Worm (Caenorhabditis elegans): ENCODE measurements around the gene scd-1.
A peak's percentile ranks its signal among the peaks of the same experiment; 100 is the strongest.

The scd-1 gene

ce11 chrX:12515596-12516481 lies 9.8 kb downstream of the scd-1 start:
- TF ChIP-seq ztf-1 (GFP tag; conservative IDR thresholded peaks at IDR 0.05): no peak
- TF ChIP-seq C34F6.9 (tag; optimal IDR thresholded peaks at IDR 0.05): peak; percentile 22
- peak; percentile 31 for TF ChIP-seq F13H6.1 (tag; optimal IDR thresholded peaks at IDR 0.05)
- TF ChIP-seq ama-1 (optimal IDR thresholded peaks at IDR 0.05): no peak
- no peak for TF ChIP-seq alr-1 (tag; optimal IDR thresholded peaks at IDR 0.05)
- peak; percentile 44 for TF ChIP-seq ceh-16 (tag; optimal IDR thresholded peaks at IDR 0.05)
- TF ChIP-seq elt-1 (tag; optimal IDR thresholded peaks at IDR 0.05): peak; percentile 97
- TF ChIP-seq nhr-11 (tag; optimal IDR thresholded peaks at IDR 0.05): no peak
- peak; percentile 33 for TF ChIP-seq nhr-129 (tag; optimal IDR thresholded peaks at IDR 0.05)
- no peak for TF ChIP-seq nhr-21 (tag; optimal IDR thresholded peaks at IDR 0.05)
- peak in 1 of 2 experiments; percentile 16 for TF ChIP-seq lsy-2 (tag; optimal IDR thresholded peaks at IDR 0.05)
- no peak for TF ChIP-seq R02D3.7 (tag; optimal IDR thresholded peaks at IDR 0.05)
- TF ChIP-seq nhr-25 (tag; optimal IDR thresholded peaks at IDR 0.05): peak; percentile 24
- TF ChIP-seq sma-9 (GFP tag; optimal IDR thresholded peaks at IDR 0.05): peak; percentile 29
- TF ChIP-seq sma-9 (tag; optimal IDR thresholded peaks at IDR 0.05): no peak
- peak; percentile 78 for TF ChIP-seq nhr-23 (tag; optimal IDR thresholded peaks at IDR 0.05)

DNA sequence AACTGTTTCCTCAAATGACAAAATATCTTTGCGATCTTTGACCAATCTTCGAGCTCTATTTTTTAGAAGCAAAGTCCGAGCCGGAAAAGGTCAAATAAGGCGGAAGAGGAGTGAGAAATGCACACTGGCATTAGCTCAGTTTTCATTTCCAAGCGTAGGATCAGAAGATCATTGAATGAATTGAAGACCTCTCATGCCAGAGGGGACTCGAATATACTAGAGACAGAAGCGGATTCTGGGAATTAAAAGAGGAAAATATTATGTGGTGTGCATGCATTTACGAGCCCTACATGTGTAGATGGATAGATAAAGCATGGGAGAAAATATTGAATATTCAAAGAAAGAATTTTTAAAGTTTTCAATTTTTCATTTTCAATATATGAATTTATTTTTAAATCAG lies 12.2 kb downstream of the scd-1 start:
- TF ChIP-seq lsy-2 (tag; optimal IDR thresholded peaks at IDR 0.05) (peak in 1 of 2 experiments; percentile 34), ztf-1 (GFP tag; conservative IDR thresholded peaks at IDR 0.05) (no peak), unc-55 (GFP tag; optimal IDR thresholded peaks at IDR 0.05) (peak; percentile 13), ZK546.5 (tag; optimal IDR thresholded peaks at IDR 0.05) (no peak), nhr-12 (tag; optimal IDR thresholded peaks at IDR 0.05) (no peak), crh-2 (tag; optimal IDR thresholded peaks at IDR 0.05) (peak; percentile 16), nhr-23 (tag; optimal IDR thresholded peaks at IDR 0.05) (no peak), F13H6.1 (tag; optimal IDR thresholded peaks at IDR 0.05) (no peak), elt-1 (tag; optimal IDR thresholded peaks at IDR 0.05) (no peak), nhr-6 (tag; optimal IDR thresholded peaks at IDR 0.05) (peak; percentile 9), nhr-129 (tag; optimal IDR thresholded peaks at IDR 0.05) (no peak), mdl-1 (tag; optimal IDR thresholded peaks at IDR 0.05) (no peak), blmp-1 (tag; optimal IDR thresholded peaks at IDR 0.05; ENCODE audit: insufficient read depth) (no peak), nhr-11 (tag; optimal IDR thresholded peaks at IDR 0.05) (no peak), C34F6.9 (tag; optimal IDR thresholded peaks at IDR 0.05) (peak; percentile 2)

ce11 chrX:12512472-12513137 lies 13.0 kb downstream of the scd-1 start:
- TF ChIP-seq ztf-1 (GFP tag; conservative IDR thresholded peaks at IDR 0.05) (no peak), elt-1 (tag; optimal IDR thresholded peaks at IDR 0.05) (no peak), aly-2 (tag; optimal IDR thresholded peaks at IDR 0.05) (no peak), ceh-82 (tag; optimal IDR thresholded peaks at IDR 0.05) (no peak), elt-3 (tag; optimal IDR thresholded peaks at IDR 0.05) (no peak), F13H6.1 (tag; optimal IDR thresholded peaks at IDR 0.05) (no peak), unc-62 (GFP tag; optimal IDR thresholded peaks at IDR 0.05) (no peak), unc-39 (tag; optimal IDR thresholded peaks at IDR 0.05) (no peak), C34F6.9 (tag; optimal IDR thresholded peaks at IDR 0.05) (peak; percentile 13), crh-2 (tag; optimal IDR thresholded peaks at IDR 0.05) (peak; percentile 7), unc-55 (GFP tag; optimal IDR thresholded peaks at IDR 0.05) (peak; percentile 55), peb-1 (tag; optimal IDR thresholded peaks at IDR 0.05) (no peak)

- no peak for TF ChIP-seq Y55F3AM.14 (GFP tag; optimal IDR thresholded peaks at IDR 0.05)
- peak; percentile 94 for TF ChIP-seq elt-1 (tag; optimal IDR thresholded peaks at IDR 0.05)
- no peak for TF ChIP-seq aly-2 (tag; optimal IDR thresholded peaks at IDR 0.05)
- TF ChIP-seq mdl-1 (tag; optimal IDR thresholded peaks at IDR 0.05): no peak
- TF ChIP-seq sma-9 (GFP tag; optimal IDR thresholded peaks at IDR 0.05): peak; percentile 76
- no peak for TF ChIP-seq sma-9 (tag; optimal IDR thresholded peaks at IDR 0.05)
- no peak for TF ChIP-seq peb-1 (tag; optimal IDR thresholded peaks at IDR 0.05)
- no peak for TF ChIP-seq nhr-237 (tag; optimal IDR thresholded peaks at IDR 0.05)
- TF ChIP-seq ztf-4 (tag; optimal IDR thresholded peaks at IDR 0.05): no peak
- no peak for TF ChIP-seq ztf-1 (GFP tag; conservative IDR thresholded peaks at IDR 0.05)
- TF ChIP-seq egl-27 (tag; optimal IDR thresholded peaks at IDR 0.05): no peak
- no peak for TF ChIP-seq skn-1 (tag; optimal IDR thresholded peaks at IDR 0.05)
- TF ChIP-seq snpc-4 (tag; optimal IDR thresholded peaks at IDR 0.05): no peak
- TF ChIP-seq mbf-1 (tag; optimal IDR thresholded peaks at IDR 0.05): no peak
- no peak for TF ChIP-seq nhr-11 (tag; optimal IDR thresholded peaks at IDR 0.05)
- TF ChIP-seq nhr-10 (tag; optimal IDR thresholded peaks at IDR 0.05): no peak
- peak; percentile 3 for TF ChIP-seq lin-11 (tag; optimal IDR thresholded peaks at IDR 0.05)
- peak; percentile 80 for TF ChIP-seq nhr-25 (tag; optimal IDR thresholded peaks at IDR 0.05)
- no peak for TF ChIP-seq R02D3.7 (tag; optimal IDR thresholded peaks at IDR 0.05)
- TF ChIP-seq ceh-16 (tag; optimal IDR thresholded peaks at IDR 0.05): peak; percentile 91
- no peak for TF ChIP-seq sem-4 (tag; optimal IDR thresholded peaks at IDR 0.05)
- TF ChIP-seq nhr-6 (tag; optimal IDR thresholded peaks at IDR 0.05): no peak
- no peak for TF ChIP-seq nhr-12 (tag; optimal IDR thresholded peaks at IDR 0.05)
- no peak for TF ChIP-seq lin-13 (GFP tag; optimal IDR thresholded peaks at IDR 0.05)
- TF ChIP-seq C34F6.9 (tag; optimal IDR thresholded peaks at IDR 0.05): no peak
- TF ChIP-seq nhr-129 (tag; optimal IDR thresholded peaks at IDR 0.05): no peak
- peak; percentile 93 for TF ChIP-seq nhr-23 (tag; optimal IDR thresholded peaks at IDR 0.05)
- TF ChIP-seq unc-39 (tag; optimal IDR thresholded peaks at IDR 0.05): no peak
- no peak for TF ChIP-seq F13H6.1 (tag; optimal IDR thresholded peaks at IDR 0.05)
- no peak for TF ChIP-seq unc-62 (GFP tag; optimal IDR thresholded peaks at IDR 0.05)
These were observed 14.1 kb downstream of the scd-1 start for ce11 chrX:12511384-12512007.
